Worm (Caenorhabditis elegans) whole organism, L4 larva: Measurements from ENCODE around the gene T01C3.2.

Experiments used
- lin-39 ChIP-seq: fragments of 150-350 bp; optimal IDR thresholded peaks from 2 replicates; lab custom pipeline; 2014; ENCODE audit warnings: missing biosample characterization, missing genetic modification reagents, missing genetic modification characterization
- mdt-29 ChIP-seq: fragments of 200-800 bp; sonication (Bioruptor generic); IDR thresholded peaks from 2 replicates; pipeline ENCODE4 v1.3.6; 2022; ENCODE audit warnings: missing genetic modification reagents, missing genetic modification characterization, missing compliant biosample characterization
- nhr-237 ChIP-seq: sonication (generic microtip); optimal IDR thresholded peaks from 2 replicates; lab custom pipeline; 2017; ENCODE audit warnings: missing biosample characterization, missing genetic modification characterization
- pha-4 ChIP-seq, 2 experiments: fragments of 150-350 bp in 1 of 2; fragments of 200-800 bp in 1 of 2; sonication (Bioruptor generic) in 1 of 2; IDR thresholded peaks in 1 of 2; optimal IDR thresholded peaks in 1 of 2; 2 replicates each; pipeline versions ENCODE4 v1.3.6 to Lab custom; 2014 to 2022; ENCODE audit warnings: missing genetic modification characterization in 2 of 2, missing genetic modification reagents in 2 of 2, missing biosample characterization in 1 of 2, missing compliant biosample characterization in 1 of 2
- snpc-4 ChIP-seq: fragments of 150-350 bp; optimal IDR thresholded peaks from 2 replicates; lab custom pipeline; 2014; ENCODE audit warnings: missing biosample characterization, missing genetic modification characterization

DNA sequence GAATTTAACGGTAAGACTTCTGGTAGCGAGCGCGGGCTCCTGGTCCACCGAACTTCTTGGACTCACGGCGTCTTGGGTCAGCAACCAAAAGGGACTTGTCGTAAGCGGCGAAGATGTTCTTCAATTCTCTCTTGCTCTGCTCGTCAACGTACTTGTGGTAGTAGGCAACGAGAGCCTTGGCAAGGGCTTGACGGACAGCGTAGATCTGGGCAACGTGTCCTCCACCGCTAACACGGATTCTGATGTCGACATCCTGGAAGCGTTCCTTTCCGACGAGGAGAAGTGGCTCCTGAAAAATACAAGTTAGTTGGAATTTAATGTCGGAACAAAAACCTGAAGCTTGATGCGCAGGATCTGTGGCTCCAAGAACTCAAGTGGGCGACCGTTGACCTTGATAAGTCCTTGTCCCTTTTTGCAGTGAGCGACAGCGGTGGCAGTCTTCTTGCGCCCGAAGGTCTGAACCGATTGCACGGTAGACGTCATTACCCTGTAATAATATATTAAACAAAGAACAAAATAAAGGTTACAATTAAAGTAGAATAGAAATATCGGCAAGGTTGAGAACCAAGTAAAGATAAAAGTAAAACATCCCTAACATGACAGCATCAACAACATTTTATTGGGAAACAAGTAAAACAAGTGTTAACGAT is 9.2 kb downstream of the T01C3.2 start, which contains the start of gene rps-16:
- TF ChIP-seq lin-39 (no peak), mdt-29 (GFP tag; lab: Robert Waterston, UW) (peak; percentile 68; the same call in 1 of the 2 replicates), pha-4 (GFP tag; IDR thresholded peaks at IDR 0.05; lab: Robert Waterston, UW) (peak; percentile 64; the same call in 1 of the 2 replicates), pha-4 (tag; optimal IDR thresholded peaks at IDR 0.05; lab: Kevin White, UChicago) (no peak), snpc-4 (tag; lab: Kevin White, UChicago) (no peak), nhr-237 (no peak)
